Worm (Caenorhabditis elegans): ENCODE data around the gene npp-21.

npp-21 gene

DNA sequence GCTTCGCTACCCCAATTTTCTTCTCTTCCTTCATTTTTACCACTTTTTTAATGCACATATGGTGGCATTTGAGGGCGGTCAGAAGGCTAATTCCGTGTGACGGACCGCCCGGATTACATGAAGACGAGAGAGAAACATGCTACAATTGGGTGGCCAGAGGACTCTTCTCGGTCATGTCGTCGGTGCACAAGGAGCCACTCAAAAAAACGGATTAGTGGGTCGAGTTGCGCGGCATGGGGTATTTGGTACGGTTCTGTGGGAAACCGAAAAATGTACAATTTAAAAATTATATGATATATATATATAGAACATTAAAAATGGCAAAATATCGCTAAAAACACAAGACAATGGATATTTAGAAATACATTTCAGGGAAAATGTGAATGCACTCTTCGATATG lies 28.6 kb upstream of the npp-21 start:
- peak; percentile 8 for TF ChIP-seq lin-14 (GFP tag; optimal IDR thresholded peaks at IDR 0.05)
- no peak for TF ChIP-seq nhr-237 (tag; optimal IDR thresholded peaks at IDR 0.05)

DNA sequence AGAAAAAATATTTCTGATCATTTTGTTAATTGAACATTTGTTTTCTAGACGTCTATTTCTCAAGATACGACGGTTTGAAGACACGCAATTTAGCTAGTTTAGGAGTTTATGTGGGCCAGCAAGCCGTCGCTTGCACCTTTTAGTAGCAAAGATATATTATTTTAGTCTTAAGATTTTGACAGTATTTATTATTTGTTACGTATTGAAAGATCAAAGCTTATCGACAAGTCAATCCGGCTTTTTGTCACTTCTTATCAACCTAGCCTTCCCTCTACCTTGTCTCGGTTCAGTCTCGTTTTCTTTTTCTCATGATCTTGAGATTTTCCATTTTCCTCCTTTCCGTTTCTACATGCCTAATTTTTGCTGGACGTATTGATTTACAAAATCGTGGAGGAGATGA lies 25.3 kb upstream of the npp-21 start, which contains the start of gene F35D2.2:
Gene F35D2.2, plus strand, starts transcription at position 301 of the 400 bp plus-strand sequence.
- TF ChIP-seq lin-15B (tag; optimal IDR thresholded peaks at IDR 0.05) (no peak), pag-3 (tag; optimal IDR thresholded peaks at IDR 0.05; ENCODE audit: borderline replicate concordance, insufficient read depth) (no peak), sptf-1 (tag; optimal IDR thresholded peaks at IDR 0.05) (no peak), nhr-19 (GFP tag; conservative IDR thresholded peaks at IDR 0.05) (no peak), swsn-7 (tag; optimal IDR thresholded peaks at IDR 0.05) (no peak), ceh-90 (tag; optimal IDR thresholded peaks at IDR 0.05) (no peak), aha-1 (tag; optimal IDR thresholded peaks at IDR 0.05) (no peak), fkh-4 (tag; optimal IDR thresholded peaks at IDR 0.05; ENCODE audit: borderline replicate concordance) (no peak), pax-3 (tag; optimal IDR thresholded peaks at IDR 0.05) (no peak), lin-39 (tag; optimal IDR thresholded peaks at IDR 0.05) (no peak), unc-86 (tag; optimal IDR thresholded peaks at IDR 0.05) (no peak)

DNA sequence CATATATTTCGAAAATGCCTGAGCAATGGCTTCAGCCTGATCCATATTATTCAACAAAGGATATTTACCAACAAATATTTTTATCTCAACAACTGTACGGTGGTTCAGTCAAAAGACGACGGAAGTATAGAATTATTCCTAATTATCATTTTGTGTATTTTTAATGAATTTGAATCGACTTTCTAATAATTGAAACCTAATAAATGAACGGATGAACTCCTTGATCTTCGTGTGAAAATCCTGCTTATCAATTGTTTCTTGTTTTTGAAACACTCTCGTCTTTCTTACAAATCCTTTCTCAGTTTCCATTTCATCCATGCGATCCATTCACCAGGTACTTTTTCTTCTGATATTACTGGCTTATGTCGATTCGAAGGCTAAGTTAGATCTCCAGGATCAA lies 23.8 kb upstream of the npp-21 start, which contains the start of gene F35D2.1:
Gene F35D2.1, plus strand, starts transcription at position 301 of the 400 bp plus-strand sequence.
- TF ChIP-seq nhr-76 (tag; optimal IDR thresholded peaks at IDR 0.05) (no peak), grh-1 (GFP tag; IDR thresholded peaks at IDR 0.05) (no peak), ces-1 (GFP tag; optimal IDR thresholded peaks at IDR 0.05) (no peak), vab-15 (tag; optimal IDR thresholded peaks at IDR 0.05) (no peak), ztf-11 (tag; optimal IDR thresholded peaks at IDR 0.05) (no peak), C16A3.4 (tag; optimal IDR thresholded peaks at IDR 0.05) (no peak), C34B4.2 (tag; optimal IDR thresholded peaks at IDR 0.05) (no peak), blmp-1 (tag; optimal IDR thresholded peaks at IDR 0.05) (no peak), nhr-28 (tag; optimal IDR thresholded peaks at IDR 0.05) (no peak), unc-98 (GFP tag; IDR thresholded peaks at IDR 0.05) (no peak)

DNA sequence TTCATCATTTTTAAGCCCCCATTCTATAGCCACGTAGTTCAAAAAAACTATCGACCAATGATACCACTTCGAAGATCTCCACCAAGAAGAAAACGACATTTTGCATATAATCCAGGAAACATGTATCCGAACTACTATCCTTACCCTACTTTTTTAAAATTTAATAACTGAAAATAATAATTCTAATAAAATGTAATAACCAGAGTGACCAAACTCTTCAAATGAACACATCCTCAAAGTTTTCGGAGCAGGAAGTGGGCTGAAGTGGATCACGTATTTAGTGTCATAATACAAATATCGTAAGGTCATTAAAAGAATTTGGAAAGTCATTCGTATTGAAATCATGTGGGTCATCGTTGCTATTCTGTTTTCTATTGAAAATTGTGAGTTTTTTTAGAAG lies 22.0 kb upstream of the npp-21 start, which contains the start of gene F35D2.6:
Gene F35D2.6, plus strand, starts transcription at position 301 of the 400 bp plus-strand sequence.
- TF ChIP-seq nhr-90 (tag; optimal IDR thresholded peaks at IDR 0.05; ENCODE audit: poor library complexity) (no peak), dpl-1 (GFP tag; optimal IDR thresholded peaks at IDR 0.05) (no peak)

DNA sequence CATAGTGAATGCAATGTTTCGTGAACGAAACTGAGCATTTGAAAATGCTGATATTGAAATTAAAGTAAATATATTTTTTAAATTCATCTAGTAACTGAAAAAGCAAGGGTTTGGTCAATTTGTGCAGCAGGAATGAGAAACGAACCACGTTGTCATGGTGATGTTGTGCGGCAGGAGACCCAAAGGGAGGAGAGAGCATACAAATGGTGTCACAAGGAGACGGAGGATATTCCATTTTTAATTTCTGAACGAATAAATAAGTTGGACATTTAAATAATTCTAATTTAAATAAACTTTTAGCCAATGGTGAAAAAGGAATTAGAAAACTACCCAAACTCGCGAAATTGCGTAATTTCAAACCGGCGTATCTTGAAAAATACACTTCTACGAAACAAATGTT lies 15.9 kb upstream of the npp-21 start, which contains the start of gene mks-3:
Gene mks-3, minus strand, starts transcription at position 101 of the 400 bp plus-strand sequence.
- no peak for TF ChIP-seq nhr-77 (tag; optimal IDR thresholded peaks at IDR 0.05)
- TF ChIP-seq fkh-8 (tag; optimal IDR thresholded peaks at IDR 0.05), result peak; percentile 8

DNA sequence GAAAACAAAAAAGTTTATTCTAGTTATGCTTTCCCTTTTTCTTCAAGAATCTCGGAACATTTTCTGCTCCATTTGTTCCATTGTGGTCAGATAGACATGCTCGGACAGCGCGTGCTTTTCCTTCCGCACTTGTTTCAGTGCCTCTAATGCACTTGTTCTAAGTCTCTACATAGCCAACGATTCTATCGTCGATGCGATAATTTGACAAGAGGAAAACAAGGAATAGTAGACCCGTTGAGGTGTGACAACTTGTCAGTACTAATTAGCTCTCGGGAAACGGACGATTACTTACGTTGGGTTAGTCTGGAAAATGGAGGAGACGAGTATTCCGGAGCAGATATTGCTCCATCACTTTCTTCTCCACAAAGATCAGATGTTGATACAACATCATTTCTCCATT lies 11.2 kb upstream of the npp-21 start:
- TF ChIP-seq tlp-1 (tag; optimal IDR thresholded peaks at IDR 0.05), result no peak
- peak; percentile 3 for TF ChIP-seq tbx-2 (tag; optimal IDR thresholded peaks at IDR 0.05)
- peak; percentile 71 for TF ChIP-seq lin-14 (GFP tag; optimal IDR thresholded peaks at IDR 0.05)
- TF ChIP-seq lin-35 (GFP tag; optimal IDR thresholded peaks at IDR 0.05), result no peak
- TF ChIP-seq egl-13 (tag; optimal IDR thresholded peaks at IDR 0.05), result peak; percentile 21
- no peak for TF ChIP-seq lin-13 (GFP tag; optimal IDR thresholded peaks at IDR 0.05)
- TF ChIP-seq lin-39 (tag; optimal IDR thresholded peaks at IDR 0.05), result no peak
- TF ChIP-seq fkh-8 (tag; optimal IDR thresholded peaks at IDR 0.05), result no peak
- TF ChIP-seq unc-86 (tag; optimal IDR thresholded peaks at IDR 0.05), result peak; percentile 28
- no peak for TF ChIP-seq nhr-84 (tag; optimal IDR thresholded peaks at IDR 0.05)
- TF ChIP-seq ama-1 (optimal IDR thresholded peaks at IDR 0.05), result no peak
- TF ChIP-seq ceh-8 (GFP tag; optimal IDR thresholded peaks at IDR 0.05), result peak; percentile 73
- no peak for TF ChIP-seq isw-1 (GFP tag; IDR thresholded peaks at IDR 0.05)
